Worm (Caenorhabditis elegans) whole organism, L4/young adult: ENCODE measurements around the gene R10H10.3.

Source experiments
- dao-5 ChIP-seq: sonication (generic microtip); optimal IDR thresholded peaks from 2 replicates; lab custom pipeline; 2016; ENCODE audit warnings: missing genotype, missing genetic modification characterization, moderate library complexity, missing compliant biosample characterization
- him-1 ChIP-seq: sonication (generic microtip); optimal IDR thresholded peaks from 2 replicates; lab custom pipeline; 2016; ENCODE audit warnings: missing genotype, missing genetic modification reagents, missing genetic modification characterization, missing compliant biosample characterization

DNA sequence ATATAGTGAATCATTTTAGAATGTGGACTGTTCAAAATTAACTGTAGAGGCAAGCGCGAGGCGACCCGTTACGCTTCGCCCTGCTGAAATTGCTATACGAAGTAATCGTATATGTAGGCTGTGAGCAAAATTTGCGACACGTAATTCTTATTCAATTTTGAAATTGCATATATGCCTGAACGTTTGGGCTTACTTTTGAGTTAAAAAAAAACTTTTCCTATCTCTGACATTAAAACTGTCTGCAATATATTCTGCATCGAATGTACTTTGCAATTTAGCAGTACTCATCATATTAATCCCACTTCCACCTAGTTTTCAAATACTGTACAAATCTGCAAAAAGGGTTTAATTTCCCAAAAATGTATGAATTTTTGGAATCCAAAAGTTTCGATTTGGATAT lies 41.4 kb upstream of the R10H10.3 start:
- TF ChIP-seq dao-5 (tag; lab: Kevin White, UChicago) (no peak), him-1 (tag; lab: Kevin White, UChicago) (no peak)
